Fruit fly (Drosophila melanogaster) S2 (cell line): ENCODE results near the gene Fur1.

Experiments used
- CG8478 ChIP-seq: fragments of >200 bp; optimal IDR thresholded peaks from 2 replicates; lab custom pipeline; 2018
- CTCF ChIP-seq, 2 experiments: fragments of >200 bp; optimal IDR thresholded peaks; 2 replicates each; lab custom pipeline; 2018

Fur1 gene

dm6 chr3R:25451832-25452231 is 21.0 kb downstream of the Fur1 start:
- TF ChIP-seq CTCF (optimal IDR thresholded peaks at IDR 0.05; lab: Kevin White, UChicago): no peak
- TF ChIP-seq CG8478 (lab: Kevin White, UChicago): no peak

dm6 chr3R:25448737-25449136 is 24.1 kb downstream of the Fur1 start:
- no peak for TF ChIP-seq CG8478 (lab: Kevin White, UChicago)

- TF ChIP-seq CTCF (optimal IDR thresholded peaks at IDR 0.05; lab: Kevin White, UChicago) (no peak), CG8478 (lab: Kevin White, UChicago) (no peak)
These were observed 24.5 kb downstream of the Fur1 start for dm6 chr3R:25448318-25448717.

dm6 chr3R:25447451-25447850 is 25.4 kb downstream of the Fur1 start:
- TF ChIP-seq CG8478 (lab: Kevin White, UChicago): no peak
- TF ChIP-seq CTCF (optimal IDR thresholded peaks at IDR 0.05; lab: Kevin White, UChicago): no peak

dm6 chr3R:25446482-25447300 is 26.2 kb downstream of the Fur1 start:
- TF ChIP-seq CG8478 (lab: Kevin White, UChicago) (no peak), CTCF (optimal IDR thresholded peaks at IDR 0.05; lab: Kevin White, UChicago) (no peak)

dm6 chr3R:25445546-25446400 is 27.1 kb downstream of the Fur1 start:
- TF ChIP-seq CTCF (optimal IDR thresholded peaks at IDR 0.05; lab: Kevin White, UChicago): no peak
- no peak for TF ChIP-seq CG8478 (lab: Kevin White, UChicago)

- TF ChIP-seq CTCF (optimal IDR thresholded peaks at IDR 0.05; lab: Kevin White, UChicago) (no peak), CG8478 (lab: Kevin White, UChicago) (no peak)
These were observed 34.4 kb downstream of the Fur1 start for dm6 chr3R:25438353-25438986.

- TF ChIP-seq CG8478 (lab: Kevin White, UChicago) (no peak), CTCF (optimal IDR thresholded peaks at IDR 0.05; lab: Kevin White, UChicago) (no peak)
These were observed 35.5 kb downstream of the Fur1 start for dm6 chr3R:25437254-25437810.

- TF ChIP-seq CG8478 (lab: Kevin White, UChicago): no peak
- TF ChIP-seq CTCF (optimal IDR thresholded peaks at IDR 0.05; lab: Kevin White, UChicago): peak; percentile 50 to 52
These were observed 45.7 kb downstream of the Fur1 start for dm6 chr3R:25427175-25427574.

- no peak for TF ChIP-seq CTCF (optimal IDR thresholded peaks at IDR 0.05; lab: Kevin White, UChicago)
- TF ChIP-seq CG8478 (lab: Kevin White, UChicago): no peak
These were observed 72.3 kb downstream of the Fur1 start, which contains the start of gene Muc96D for dm6 chr3R:25400545-25400944. Muc96D (minus strand) TSS chr3R:25400645.

dm6 chr3R:25388522-25388921 is 84.3 kb downstream of the Fur1 start:
- no peak for TF ChIP-seq CTCF (optimal IDR thresholded peaks at IDR 0.05; lab: Kevin White, UChicago)
- no peak for TF ChIP-seq CG8478 (lab: Kevin White, UChicago)

- TF ChIP-seq CTCF (optimal IDR thresholded peaks at IDR 0.05; lab: Kevin White, UChicago) (no peak), CG8478 (lab: Kevin White, UChicago) (no peak)
These were observed 88.7 kb downstream of the Fur1 start for dm6 chr3R:25384206-25384605.

dm6 chr3R:25383400-25383799 is 89.5 kb downstream of the Fur1 start, which contains the start of gene CG31437:
CG31437 (plus strand) TSS chr3R:25383700.
- TF ChIP-seq CG8478 (lab: Kevin White, UChicago) (no peak), CTCF (optimal IDR thresholded peaks at IDR 0.05; lab: Kevin White, UChicago) (no peak)

dm6 chr3R:25382681-25383080 is 90.2 kb downstream of the Fur1 start, which contains the start of gene alrm:
alrm (minus strand) TSS chr3R:25382781.
- TF ChIP-seq CTCF (optimal IDR thresholded peaks at IDR 0.05; lab: Kevin White, UChicago): no peak
- TF ChIP-seq CG8478 (lab: Kevin White, UChicago): no peak
